Fruit fly (Drosophila melanogaster) whole organism, embryonic: ENCODE results near the gene CG8483.

ENCODE experiments used
- Atf3 ChIP-seq: fragments of 200-800 bp; sonication (Bioruptor generic); optimal IDR thresholded peaks from 3 replicates; lab custom pipeline; 2016; ENCODE audit warnings: missing biosample characterization, missing genetic modification characterization
- CG10321 ChIP-seq: fragments of 200-800 bp; sonication (Bioruptor generic); IDR thresholded peaks from 2 replicates; pipeline ENCODE4 v1.3.6; 2022; ENCODE audit warnings: missing biosample characterization, missing genetic modification characterization
- CG10462 ChIP-seq: fragments of 200-800 bp; sonication (Bioruptor generic); optimal IDR thresholded peaks from 2 replicates; lab custom pipeline; 2016; ENCODE audit warnings: missing biosample characterization, missing genetic modification characterization
- CG12155 ChIP-seq: fragments of 200-800 bp; sonication (Bioruptor generic); optimal IDR thresholded peaks from 3 replicates; lab custom pipeline; 2016; ENCODE audit warnings: missing biosample characterization, missing genetic modification characterization
- CG13775 ChIP-seq: fragments of 200-800 bp; sonication (Bioruptor generic); optimal IDR thresholded peaks from 3 replicates; lab custom pipeline; 2017; ENCODE audit warnings: missing biosample characterization, mild to moderate bottlenecking, missing genetic modification characterization
- CG14710 ChIP-seq: fragments of 200-800 bp; sonication (Bioruptor generic); optimal IDR thresholded peaks from 3 replicates; lab custom pipeline; 2019; ENCODE audit warnings: missing biosample characterization, mild to moderate bottlenecking, missing genetic modification characterization, moderate library complexity
- CG30431 ChIP-seq: fragments of 200-800 bp; sonication (Bioruptor generic); optimal IDR thresholded peaks from 2 replicates; lab custom pipeline; 2017; ENCODE audit warnings: missing biosample characterization, missing genetic modification characterization
- CG34422 ChIP-seq: fragments of 200-800 bp; sonication (Bioruptor generic); IDR thresholded peaks from 3 replicates; pipeline ENCODE4 v1.3.6; 2022; ENCODE audit warnings: missing biosample characterization, missing genetic modification characterization
- CG4282 ChIP-seq: fragments of 200-800 bp; sonication (Bioruptor generic); optimal IDR thresholded peaks from 2 replicates; lab custom pipeline; 2016; ENCODE audit warnings: missing biosample characterization, missing genetic modification characterization
- CG4707 ChIP-seq: fragments of 200-800 bp; sonication (Bioruptor generic); optimal IDR thresholded peaks from 2 replicates; lab custom pipeline; 2018; ENCODE audit warnings: missing biosample characterization, mild to moderate bottlenecking, missing genetic modification characterization, moderate library complexity
- CG4820 ChIP-seq: fragments of 200-800 bp; sonication (Bioruptor generic); optimal IDR thresholded peaks from 3 replicates; lab custom pipeline; 2016; ENCODE audit warnings: missing biosample characterization, missing genetic modification characterization
- CG6765 ChIP-seq: fragments of 200-800 bp; sonication (Bioruptor generic); optimal IDR thresholded peaks from 3 replicates; lab custom pipeline; 2017; ENCODE audit warnings: missing biosample characterization, mild to moderate bottlenecking, missing genetic modification characterization
- CG6813 ChIP-seq: fragments of 200-800 bp; sonication (Bioruptor generic); optimal IDR thresholded peaks from 2 replicates; lab custom pipeline; 2017; ENCODE audit warnings: missing biosample characterization, missing genetic modification characterization, mild to moderate bottlenecking, moderate library complexity, missing genetic modification reagents
- CG8478 ChIP-seq: fragments of >200 bp; optimal IDR thresholded peaks from 2 replicates; lab custom pipeline; 2018
- CG9932 ChIP-seq: fragments of 200-800 bp; sonication (Bioruptor generic); IDR thresholded peaks from 2 replicates; pipeline ENCODE4 v1.3.6; 2022; ENCODE audit warnings: missing biosample characterization, missing genetic modification characterization
- D ChIP-seq, 2 experiments: fragments of 200-800 bp in 1 of 2; fragments of >200 bp in 1 of 2; sonication (Bioruptor generic) in 1 of 2; optimal IDR thresholded peaks; 2 replicates in 1 of 2; 3 replicates in 1 of 2; lab custom pipeline; 2017; ENCODE audit warnings: mild to moderate bottlenecking in 1 of 2, missing biosample characterization in 1 of 2, missing genetic modification characterization in 1 of 2, missing genetic modification reagents in 1 of 2
- Dip3 ChIP-seq: fragments of 200-800 bp; sonication (Bioruptor generic); optimal IDR thresholded peaks from 3 replicates; lab custom pipeline; 2016; ENCODE audit warnings: missing biosample characterization, missing genetic modification characterization
- ERR ChIP-seq: fragments of 200-800 bp; sonication (Bioruptor generic); optimal IDR thresholded peaks from 2 replicates; lab custom pipeline; 2016; ENCODE audit warnings: missing biosample characterization, missing genetic modification characterization
- GATAe ChIP-seq: fragments of 200-800 bp; sonication (Bioruptor generic); conservative IDR thresholded peaks from 2 replicates; pipeline ENCODE4 v1.3.6; 2022; ENCODE audit warnings: missing biosample characterization, missing genetic modification characterization
- Hr3 ChIP-seq: fragments of 200-800 bp; sonication (Bioruptor generic); optimal IDR thresholded peaks from 3 replicates; lab custom pipeline; 2016; ENCODE audit warnings: missing biosample characterization, missing genetic modification characterization
- Hr51 ChIP-seq, 2 experiments: fragments of 200-800 bp; sonication (Bioruptor generic); optimal IDR thresholded peaks; 2 replicates in 1 of 2; 3 replicates in 1 of 2; lab custom pipeline; 2016 to 2018; ENCODE audit warnings: missing biosample characterization in 2 of 2, missing genetic modification characterization in 2 of 2, mild to moderate bottlenecking in 1 of 2, moderate library complexity in 1 of 2
- Hr78 ChIP-seq, 2 experiments: fragments of 200-800 bp in 1 of 2; fragments of >200 bp in 1 of 2; sonication (Bioruptor generic) in 1 of 2; optimal IDR thresholded peaks; 2 replicates each; lab custom pipeline; 2017 to 2019; ENCODE audit warnings: missing biosample characterization in 2 of 2, missing genetic modification characterization in 2 of 2, mild to moderate bottlenecking in 1 of 2, moderate library complexity in 1 of 2
- Lpt ChIP-seq: fragments of >200 bp; optimal IDR thresholded peaks from 2 replicates; lab custom pipeline; 2018; ENCODE audit warnings: missing biosample characterization, missing genetic modification characterization
- MTF-1 ChIP-seq: fragments of 200-800 bp; sonication (Bioruptor generic); optimal IDR thresholded peaks from 2 replicates; lab custom pipeline; 2018; ENCODE audit warnings: missing biosample characterization, mild to moderate bottlenecking, missing genetic modification characterization, borderline replicate concordance
- NC2α ChIP-seq: fragments of 200-800 bp; sonication (Bioruptor generic); optimal IDR thresholded peaks from 2 replicates; lab custom pipeline; 2016; ENCODE audit warnings: missing biosample characterization, missing genetic modification characterization
- NFAT ChIP-seq: fragments of 200-800 bp; sonication (Bioruptor generic); IDR thresholded peaks from 2 replicates; pipeline ENCODE4 v1.3.6; 2022; ENCODE audit warnings: missing biosample characterization, missing genetic modification characterization
- NK7.1 ChIP-seq: fragments of 200-800 bp; sonication (Bioruptor generic); optimal IDR thresholded peaks from 3 replicates; lab custom pipeline; 2016; ENCODE audit warnings: missing biosample characterization, missing genetic modification characterization
- Ravus ChIP-seq: fragments of 200-800 bp; sonication (Bioruptor generic); IDR thresholded peaks from 2 replicates; pipeline ENCODE4 v1.3.6; 2022; ENCODE audit warnings: missing biosample characterization, missing genetic modification characterization
- TFAM ChIP-seq: fragments of 200-800 bp; sonication (Bioruptor generic); optimal IDR thresholded peaks from 2 replicates; lab custom pipeline; 2017; ENCODE audit warnings: missing biosample characterization, missing genetic modification characterization, inconsistent platforms
- Taf1 ChIP-seq: fragments of 200-800 bp; sonication (Bioruptor generic); IDR thresholded peaks from 2 replicates; pipeline ENCODE4 v1.3.6; 2022; ENCODE audit warnings: missing biosample characterization, missing genetic modification characterization
- ase ChIP-seq: fragments of 200-800 bp; sonication (Bioruptor generic); IDR thresholded peaks from 3 replicates; pipeline ENCODE4 v1.3.6; 2022; ENCODE audit warnings: missing biosample characterization, missing genetic modification characterization
- bsh ChIP-seq, 2 experiments: fragments of 200-800 bp; sonication (Bioruptor generic); optimal IDR thresholded peaks; 2 replicates each; lab custom pipeline; 2017 to 2018; ENCODE audit warnings: mild to moderate bottlenecking in 2 of 2, missing biosample characterization in 2 of 2, missing genetic modification characterization in 2 of 2, moderate library complexity in 1 of 2
- btn ChIP-seq: fragments of 200-800 bp; sonication (Bioruptor generic); optimal IDR thresholded peaks from 2 replicates; lab custom pipeline; 2016; ENCODE audit warnings: missing biosample characterization, missing genetic modification characterization
- danr ChIP-seq: fragments of 200-800 bp; sonication (Bioruptor generic); IDR thresholded peaks from 2 replicates; pipeline ENCODE4 v1.3.6; 2022; ENCODE audit warnings: missing biosample characterization, missing genetic modification characterization
- dysf ChIP-seq: fragments of 200-800 bp; sonication (Bioruptor generic); IDR thresholded peaks from 3 replicates; pipeline ENCODE4 v1.3.6; 2022; ENCODE audit warnings: missing biosample characterization, missing genetic modification characterization
- ems ChIP-seq: fragments of 200-800 bp; sonication (Bioruptor generic); optimal IDR thresholded peaks from 3 replicates; lab custom pipeline; 2016; ENCODE audit warnings: missing biosample characterization, missing genetic modification characterization
- ewg ChIP-seq: fragments of 200-800 bp; sonication (Bioruptor generic); optimal IDR thresholded peaks from 3 replicates; lab custom pipeline; 2017; ENCODE audit warnings: mild to moderate bottlenecking, missing biosample characterization, missing genetic modification reagents, missing genetic modification characterization
- ftz-f1 ChIP-seq: fragments of 200-800 bp; sonication (Bioruptor generic); optimal IDR thresholded peaks from 2 replicates; lab custom pipeline; 2016; ENCODE audit warnings: missing biosample characterization, missing genetic modification characterization
- gem ChIP-seq: fragments of 200-800 bp; sonication (Bioruptor generic); optimal IDR thresholded peaks from 2 replicates; lab custom pipeline; 2019; ENCODE audit warnings: missing biosample characterization, mild to moderate bottlenecking, missing genetic modification characterization, moderate library complexity
- lbe ChIP-seq: fragments of 200-800 bp; sonication (Bioruptor generic); optimal IDR thresholded peaks from 2 replicates; lab custom pipeline; 2016; ENCODE audit warnings: missing biosample characterization, mild to moderate bottlenecking, missing genetic modification characterization
- nerfin-2 ChIP-seq: fragments of 200-800 bp; sonication (Bioruptor generic); IDR thresholded peaks from 2 replicates; pipeline ENCODE4 v1.3.6; 2022; ENCODE audit warnings: missing biosample characterization, missing genetic modification characterization; ENCODE audit not compliant: partially characterized antibody
- onecut ChIP-seq: fragments of 200-800 bp; sonication (Bioruptor generic); IDR thresholded peaks from 2 replicates; pipeline ENCODE4 v1.3.6; 2022; ENCODE audit warnings: missing biosample characterization, missing genetic modification characterization
- org-1 ChIP-seq: fragments of 200-800 bp; sonication (Bioruptor generic); optimal IDR thresholded peaks from 2 replicates; lab custom pipeline; 2017; ENCODE audit warnings: missing biosample characterization, missing genetic modification characterization
- pros ChIP-seq: fragments of 200-800 bp; sonication (Bioruptor generic); optimal IDR thresholded peaks from 3 replicates; lab custom pipeline; 2019; ENCODE audit warnings: missing biosample characterization, mild to moderate bottlenecking, missing genetic modification characterization, moderate library complexity
- rib ChIP-seq: fragments of 200-800 bp; sonication (Bioruptor generic); IDR thresholded peaks from 2 replicates; pipeline ENCODE4 v1.3.6; 2022; ENCODE audit warnings: missing biosample characterization, missing genetic modification characterization
- seq ChIP-seq: fragments of 200-800 bp; sonication (Bioruptor generic); IDR thresholded peaks from 2 replicates; pipeline ENCODE4 v1.3.6; 2022; ENCODE audit warnings: missing biosample characterization, missing genetic modification characterization
- shn ChIP-seq: fragments of 200-800 bp; sonication (Bioruptor generic); optimal IDR thresholded peaks from 3 replicates; lab custom pipeline; 2016; ENCODE audit warnings: missing biosample characterization, missing genetic modification characterization
- sisA ChIP-seq: fragments of 200-800 bp; sonication (Bioruptor generic); IDR thresholded peaks from 2 replicates; pipeline ENCODE4 v1.3.6; 2022; ENCODE audit warnings: missing biosample characterization, missing genetic modification characterization
- slp2 ChIP-seq: fragments of 200-800 bp; sonication (Bioruptor generic); optimal IDR thresholded peaks from 2 replicates; lab custom pipeline; 2016; ENCODE audit warnings: missing biosample characterization, missing genetic modification characterization
- tin ChIP-seq: fragments of 200-800 bp; sonication (Bioruptor generic); optimal IDR thresholded peaks from 3 replicates; lab custom pipeline; 2016; ENCODE audit warnings: missing biosample characterization, missing genetic modification characterization
- vnd ChIP-seq: fragments of 200-800 bp; sonication (Bioruptor generic); IDR thresholded peaks from 3 replicates; pipeline ENCODE4 v1.3.6; 2022; ENCODE audit warnings: missing biosample characterization, missing genetic modification characterization; ENCODE audit not compliant: partially characterized antibody

CG8483 gene

DNA sequence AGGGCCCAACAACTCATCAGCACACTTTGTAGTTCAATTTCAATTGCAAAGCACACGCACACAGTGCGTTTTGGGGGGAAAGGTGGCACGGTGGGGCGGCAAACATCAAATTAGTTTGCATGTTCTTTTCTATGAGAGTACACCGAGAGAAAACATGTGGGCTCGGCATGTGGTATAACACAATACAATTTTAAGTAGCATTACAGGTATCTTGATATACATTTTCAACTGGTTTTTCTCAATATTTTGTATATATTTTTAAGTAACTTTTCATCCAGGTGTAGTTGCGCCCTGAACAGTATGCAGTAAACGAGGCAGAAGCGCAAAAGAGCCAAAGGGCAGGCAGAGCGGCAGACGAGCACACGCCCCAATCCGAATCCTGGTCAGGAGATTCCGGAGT is 13.9 kb downstream of the CG8483 start (continued):
- no peak for TF ChIP-seq Hr78 (GFP tag; optimal IDR thresholded peaks at IDR 0.05; lab: Kevin White, UChicago)
- TF ChIP-seq CG14710 (tag; lab: Kevin White, UChicago): no peak
- 0 out of 3 replicates have a peak, but pooled peaks have one; percentile 8 for TF ChIP-seq vnd (GFP tag; lab: Robert Waterston, UW)
- no peak for TF ChIP-seq tin
- no peak for TF ChIP-seq CG4707 (GFP tag; lab: Kevin White, UChicago)
- no peak for TF ChIP-seq CG30431 (GFP tag; lab: Kevin White, UChicago)
- TF ChIP-seq ftz-f1 (GFP tag; lab: Kevin White, UChicago): no peak
- TF ChIP-seq dysf: peak; percentile 33; the same call in 1 of the 3 replicates
- no peak for TF ChIP-seq CG10462 (GFP tag; lab: Kevin White, UChicago)
- no peak for TF ChIP-seq rib
- TF ChIP-seq bsh (GFP tag; optimal IDR thresholded peaks at IDR 0.05; lab: Kevin White, UChicago): no peak
- 0 out of 2 replicates have a peak, but pooled peaks have one; percentile 31 for TF ChIP-seq seq (GFP tag; lab: Robert Waterston, UW)
- no peak for TF ChIP-seq shn (GFP tag; lab: Kevin White, UChicago)
- TF ChIP-seq nerfin-2 (GFP tag; lab: Robert Waterston, UW): no peak
- TF ChIP-seq CG9932 (GFP tag; lab: Robert Waterston, UW): 0 out of 2 replicates have a peak, but pooled peaks have one; percentile 14
- no peak for TF ChIP-seq ems (GFP tag; lab: Kevin White, UChicago)
- no peak for TF ChIP-seq Ravus (GFP tag; lab: Robert Waterston, UW)
- TF ChIP-seq gem (tag; lab: Kevin White, UChicago): peak; percentile 31
- no peak for TF ChIP-seq Atf3
- no peak for TF ChIP-seq pros (GFP tag; lab: Kevin White, UChicago)
- no peak for TF ChIP-seq slp2 (GFP tag; lab: Kevin White, UChicago)
- no peak for TF ChIP-seq CG4820 (GFP tag; lab: Kevin White, UChicago)
- no peak for TF ChIP-seq danr (GFP tag; lab: Robert Waterston, UW)
- no peak for TF ChIP-seq CG34422 (GFP tag; lab: Robert Waterston, UW)
- peak; percentile 5; the same call in 1 of the 2 replicates for TF ChIP-seq onecut (GFP tag; lab: Robert Waterston, UW)
- no peak for TF ChIP-seq CG4282
- no peak for TF ChIP-seq CG13775
- no peak for TF ChIP-seq Dip3 (GFP tag; lab: Kevin White, UChicago)
- no peak for TF ChIP-seq lbe
- TF ChIP-seq MTF-1 (GFP tag; lab: Kevin White, UChicago): no peak
- no peak for TF ChIP-seq NC2α (GFP tag; lab: Kevin White, UChicago)
- no peak for TF ChIP-seq Hr3 (GFP tag; lab: Kevin White, UChicago)
- peak in 1 of 2 experiments; percentile 7 for TF ChIP-seq Hr51 (GFP tag; optimal IDR thresholded peaks at IDR 0.05; lab: Kevin White, UChicago)
- no peak for TF ChIP-seq org-1
- TF ChIP-seq CG6813: no peak
- no peak for TF ChIP-seq NFAT
- TF ChIP-seq ewg (GFP tag; lab: Kevin White, UChicago): no peak
- peak; percentile 23; the same call in 1 of the 2 replicates for TF ChIP-seq sisA
- TF ChIP-seq ase: no peak
- TF ChIP-seq Lpt (GFP tag; lab: Kevin White, UChicago): no peak
- no peak for TF ChIP-seq NK7.1 (GFP tag; lab: Kevin White, UChicago)
- TF ChIP-seq ERR (GFP tag; lab: Kevin White, UChicago): no peak
- no peak for TF ChIP-seq btn
- TF ChIP-seq CG12155 (GFP tag; lab: Kevin White, UChicago): no peak
- no peak for TF ChIP-seq CG10321 (GFP tag; lab: Robert Waterston, UW)
- TF ChIP-seq CG8478: no peak
- no peak for TF ChIP-seq CG6765
- no peak for TF ChIP-seq GATAe (GFP tag; lab: Robert Waterston, UW)
- no peak for TF ChIP-seq TFAM (GFP tag; lab: Kevin White, UChicago)
- TF ChIP-seq D (optimal IDR thresholded peaks at IDR 0.05; lab: Kevin White, UChicago): no peak
- no peak for TF ChIP-seq D (GFP tag; optimal IDR thresholded peaks at IDR 0.05; lab: Kevin White, UChicago)
- no peak for TF ChIP-seq Taf1 (GFP tag; lab: Robert Waterston, UW)
